Worm (Caenorhabditis elegans) whole organism, mixed stage, embryonic: ENCODE results near the gene nlp-32.

Source experiments
- M03D4.4 ChIP-seq: sonication (generic microtip); optimal IDR thresholded peaks from 2 replicates; lab custom pipeline; 2017; ENCODE audit warnings: mild to moderate bottlenecking, missing genetic modification characterization, missing compliant biosample characterization
- bed-3 ChIP-seq: fragments of 200-800 bp; sonication (Bioruptor generic); optimal IDR thresholded peaks from 3 replicates; lab custom pipeline; 2018; ENCODE audit warnings: mild to moderate bottlenecking, missing genetic modification characterization, moderate library complexity, missing compliant biosample characterization
- blmp-1 ChIP-seq: fragments of 150-350 bp; optimal IDR thresholded peaks from 2 replicates; lab custom pipeline; 2014; ENCODE audit warnings: missing biosample characterization, missing genetic modification characterization
- ceh-39 ChIP-seq: fragments of 150-350 bp; optimal IDR thresholded peaks from 2 replicates; lab custom pipeline; 2014; ENCODE audit warnings: missing biosample characterization, missing genetic modification characterization
- ceh-43 ChIP-seq: fragments of 200-800 bp; sonication (Bioruptor generic); optimal IDR thresholded peaks from 2 replicates; lab custom pipeline; 2018; ENCODE audit warnings: mild to moderate bottlenecking, missing genetic modification characterization, moderate library complexity, missing compliant biosample characterization
- ceh-83 ChIP-seq: fragments of 200-800 bp; sonication (Bioruptor generic); optimal IDR thresholded peaks from 2 replicates; lab custom pipeline; 2018; ENCODE audit warnings: mild to moderate bottlenecking, missing genetic modification characterization, missing compliant biosample characterization
- ces-1 ChIP-seq: fragments of 150-350 bp; optimal IDR thresholded peaks from 2 replicates; lab custom pipeline; 2014; ENCODE audit warnings: missing biosample characterization, missing genetic modification reagents, missing genetic modification characterization
- cnd-1 ChIP-seq: fragments of 200-800 bp; sonication (Bioruptor generic); optimal IDR thresholded peaks from 2 replicates; lab custom pipeline; 2018; ENCODE audit warnings: mild to moderate bottlenecking, missing genetic modification characterization, missing compliant biosample characterization
- drap-1 ChIP-seq: fragments of 200-800 bp; sonication (Bioruptor generic); optimal IDR thresholded peaks from 3 replicates; lab custom pipeline; 2018; ENCODE audit warnings: mild to moderate bottlenecking, missing genetic modification characterization, missing compliant biosample characterization
- elt-3 ChIP-seq: fragments of 150-350 bp; optimal IDR thresholded peaks from 2 replicates; lab custom pipeline; 2014; ENCODE audit warnings: missing biosample characterization, missing genetic modification characterization
- flh-1 ChIP-seq: fragments of 200-800 bp; sonication (Bioruptor generic); optimal IDR thresholded peaks from 2 replicates; lab custom pipeline; 2018; ENCODE audit warnings: mild to moderate bottlenecking, missing genetic modification characterization, moderate library complexity, missing compliant biosample characterization
- ham-2 ChIP-seq: fragments of 200-800 bp; sonication (Bioruptor generic); optimal IDR thresholded peaks from 2 replicates; lab custom pipeline; 2018; ENCODE audit warnings: mild to moderate bottlenecking, missing genetic modification characterization, missing compliant biosample characterization
- lin-13 ChIP-seq: fragments of 150-350 bp; optimal IDR thresholded peaks from 2 replicates; lab custom pipeline; 2014; ENCODE audit warnings: missing biosample characterization, missing genetic modification characterization
- lin-32 ChIP-seq: fragments of 200-800 bp; sonication (Bioruptor generic); optimal IDR thresholded peaks from 2 replicates; lab custom pipeline; 2018; ENCODE audit warnings: mild to moderate bottlenecking, missing genetic modification characterization, missing compliant biosample characterization
- lsy-2 ChIP-seq: fragments of 150-350 bp; optimal IDR thresholded peaks from 2 replicates; lab custom pipeline; 2014; ENCODE audit warnings: missing biosample characterization, missing genetic modification characterization
- mab-5 ChIP-seq: fragments of 150-350 bp; optimal IDR thresholded peaks from 2 replicates; lab custom pipeline; 2014; ENCODE audit warnings: missing biosample characterization, missing genetic modification characterization
- mep-1 ChIP-seq: fragments of 150-350 bp; optimal IDR thresholded peaks from 2 replicates; lab custom pipeline; 2017; ENCODE audit warnings: missing biosample characterization, missing genetic modification reagents, missing genetic modification characterization, inconsistent platforms
- mls-2 ChIP-seq: sonication (generic microtip); optimal IDR thresholded peaks from 2 replicates; lab custom pipeline; 2016; ENCODE audit warnings: mild to moderate bottlenecking, missing genetic modification characterization, moderate library complexity, missing compliant biosample characterization
- nhr-12 ChIP-seq: fragments of 150-350 bp; optimal IDR thresholded peaks from 2 replicates; lab custom pipeline; 2014; ENCODE audit warnings: missing biosample characterization, missing genetic modification characterization
- nhr-2 ChIP-seq: fragments of 150-350 bp; optimal IDR thresholded peaks from 2 replicates; lab custom pipeline; 2014; ENCODE audit warnings: missing biosample characterization, missing genetic modification characterization
- nhr-237 ChIP-seq: fragments of 150-350 bp; optimal IDR thresholded peaks from 2 replicates; lab custom pipeline; 2014; ENCODE audit warnings: missing biosample characterization, missing genetic modification characterization
- nhr-28 ChIP-seq: fragments of 150-350 bp; optimal IDR thresholded peaks from 2 replicates; lab custom pipeline; 2014; ENCODE audit warnings: missing biosample characterization, missing genetic modification characterization
- nhr-76 ChIP-seq: sonication (generic microtip); optimal IDR thresholded peaks from 2 replicates; lab custom pipeline; 2017; ENCODE audit warnings: missing biosample characterization, missing genetic modification characterization
- pha-4 ChIP-seq: fragments of 150-350 bp; optimal IDR thresholded peaks from 2 replicates; lab custom pipeline; 2018; ENCODE audit warnings: missing biosample characterization, missing genetic modification reagents, missing genetic modification characterization
- sem-2 ChIP-seq: fragments of 200-800 bp; sonication (Bioruptor generic); optimal IDR thresholded peaks from 2 replicates; lab custom pipeline; 2018; ENCODE audit warnings: mild to moderate bottlenecking, missing genetic modification characterization, missing compliant biosample characterization
- snpc-4 ChIP-seq: fragments of 150-350 bp; optimal IDR thresholded peaks from 2 replicates; lab custom pipeline; 2014; ENCODE audit warnings: missing biosample characterization, missing genetic modification characterization
- sptf-1 ChIP-seq: sonication (generic microtip); optimal IDR thresholded peaks from 2 replicates; lab custom pipeline; 2017; ENCODE audit warnings: mild to moderate bottlenecking, missing genetic modification characterization, moderate library complexity, missing compliant biosample characterization
- unc-120 ChIP-seq: sonication (generic microtip); optimal IDR thresholded peaks from 2 replicates; lab custom pipeline; 2017; ENCODE audit warnings: missing genetic modification characterization, missing compliant biosample characterization; ENCODE audit not compliant: poor library complexity, severe bottlenecking
- unc-39 ChIP-seq: fragments of 150-350 bp; optimal IDR thresholded peaks from 2 replicates; lab custom pipeline; 2014; ENCODE audit warnings: missing biosample characterization, missing genetic modification characterization
- unc-62 ChIP-seq: fragments of 150-350 bp; optimal IDR thresholded peaks from 2 replicates; lab custom pipeline; 2014; ENCODE audit warnings: missing biosample characterization, missing genetic modification reagents, missing genetic modification characterization
- zip-8 ChIP-seq: fragments of 150-350 bp; optimal IDR thresholded peaks from 2 replicates; lab custom pipeline; 2014; ENCODE audit warnings: missing biosample characterization, missing genetic modification characterization
- ztf-11 ChIP-seq: fragments of 150-350 bp; optimal IDR thresholded peaks from 2 replicates; lab custom pipeline; 2014; ENCODE audit warnings: missing biosample characterization, missing genetic modification characterization

nlp-32 gene

DNA sequence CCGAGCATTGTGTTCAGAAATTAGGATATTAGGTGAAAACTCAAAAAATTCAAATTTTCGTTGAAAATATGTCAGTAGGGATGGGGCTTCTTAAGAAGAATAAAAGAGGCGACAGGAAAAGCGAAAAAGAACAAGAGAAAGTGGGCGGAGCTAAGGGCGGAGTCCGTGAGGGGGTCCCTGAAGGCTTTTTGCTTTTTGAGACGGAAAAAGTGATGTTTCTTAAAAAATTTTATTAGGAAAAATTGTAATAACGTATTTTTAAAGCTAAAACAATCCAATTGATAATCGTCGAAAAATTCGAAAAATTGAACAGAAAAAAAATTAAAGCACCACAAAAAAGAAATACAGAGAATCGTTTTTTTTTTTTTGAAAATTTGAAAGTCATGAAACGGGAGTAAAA is 22.6 kb downstream of the nlp-32 start, which contains the start of gene Y55B1BR.6:
Y55B1BR.6 (minus strand) TSS at position 101 of the 400 bp plus-strand sequence.
- no peak for TF ChIP-seq nhr-2 (tag; lab: Kevin White, UChicago)
- no peak for TF ChIP-seq cnd-1
- TF ChIP-seq unc-120: no peak
- TF ChIP-seq ceh-43: no peak
- TF ChIP-seq snpc-4: no peak
- no peak for TF ChIP-seq nhr-76
- TF ChIP-seq M03D4.4 (tag; lab: Kevin White, UChicago): no peak
- TF ChIP-seq ces-1: no peak
- no peak for TF ChIP-seq unc-62 (GFP tag; lab: Kevin White, UChicago)
- no peak for TF ChIP-seq unc-39 (tag; lab: Kevin White, UChicago)
- no peak for TF ChIP-seq ceh-83 (GFP tag; lab: Kevin White, UChicago)
- no peak for TF ChIP-seq pha-4 (tag; lab: Kevin White, UChicago)
- no peak for TF ChIP-seq lsy-2 (tag; lab: Kevin White, UChicago)

- TF ChIP-seq ztf-11 (tag; lab: Kevin White, UChicago) (no peak), nhr-76 (no peak), zip-8 (tag; lab: Kevin White, UChicago) (no peak), ces-1 (peak; percentile 16), nhr-2 (tag; lab: Kevin White, UChicago) (no peak), snpc-4 (no peak), lin-13 (tag; lab: Kevin White, UChicago) (no peak)
Observed at ce11 chrIII:455793-456192, 30.6 kb downstream of the nlp-32 start.

DNA sequence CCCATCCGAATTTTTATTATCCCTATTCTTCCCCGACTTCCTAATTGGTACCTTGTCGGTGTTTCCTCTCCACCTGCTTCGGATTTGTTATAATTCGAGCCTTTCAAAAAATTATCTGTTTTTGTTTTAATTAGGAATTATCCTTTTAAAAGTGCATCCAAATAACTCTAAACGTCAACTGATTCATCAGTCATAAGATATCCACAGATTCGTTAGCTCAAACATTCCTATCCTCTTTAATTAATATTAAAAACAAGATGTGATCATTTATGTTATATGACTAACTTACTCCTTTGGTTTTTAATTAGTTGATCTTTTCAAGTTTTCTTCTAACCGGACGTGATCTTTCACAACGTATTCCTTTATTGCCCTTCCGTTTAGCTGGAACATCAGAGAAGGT is 39.5 kb downstream of the nlp-32 start:
- TF ChIP-seq blmp-1 (tag; lab: Kevin White, UChicago): no peak
- TF ChIP-seq ham-2 (GFP tag; lab: Kevin White, UChicago): no peak
- no peak for TF ChIP-seq lsy-2 (tag; lab: Kevin White, UChicago)
- no peak for TF ChIP-seq lin-32 (GFP tag; lab: Kevin White, UChicago)
- TF ChIP-seq bed-3 (GFP tag; lab: Kevin White, UChicago): no peak
- TF ChIP-seq nhr-237: no peak
- TF ChIP-seq unc-120: no peak
- no peak for TF ChIP-seq lin-13 (tag; lab: Kevin White, UChicago)
- TF ChIP-seq flh-1 (GFP tag; lab: Kevin White, UChicago): no peak
- TF ChIP-seq nhr-12: no peak
- no peak for TF ChIP-seq nhr-76
- no peak for TF ChIP-seq elt-3 (tag; lab: Kevin White, UChicago)
- TF ChIP-seq mab-5 (tag; lab: Kevin White, UChicago): no peak
- TF ChIP-seq mep-1 (tag; lab: Kevin White, UChicago): no peak
- no peak for TF ChIP-seq ceh-39
- no peak for TF ChIP-seq cnd-1
- TF ChIP-seq drap-1: no peak
- TF ChIP-seq unc-39 (tag; lab: Kevin White, UChicago): no peak
- no peak for TF ChIP-seq unc-62 (GFP tag; lab: Kevin White, UChicago)

DNA sequence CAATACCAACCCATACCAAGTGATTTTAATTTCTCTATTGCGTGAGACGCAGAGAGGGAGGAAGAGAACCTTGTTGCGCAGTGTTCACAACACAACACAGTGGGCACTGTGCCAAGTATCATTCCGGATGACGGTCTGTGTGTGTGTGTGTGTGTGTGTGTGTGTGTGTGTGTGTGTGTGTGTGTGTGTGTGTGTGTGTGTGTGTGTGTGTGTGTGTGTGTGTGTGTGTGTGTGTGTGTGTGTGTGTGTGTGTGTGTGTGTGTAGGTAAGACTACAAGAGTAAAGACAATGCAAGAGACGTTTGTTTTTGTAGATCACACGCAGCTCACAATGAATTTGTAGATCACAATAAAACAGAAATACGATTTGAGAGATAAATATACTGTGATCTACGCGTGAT is 40.8 kb downstream of the nlp-32 start:
- peak; percentile 66 for TF ChIP-seq lin-32 (GFP tag; lab: Kevin White, UChicago)
- peak; percentile 58 for TF ChIP-seq mls-2 (tag; lab: Kevin White, UChicago)
- TF ChIP-seq cnd-1: peak; percentile 65
- peak; percentile 9 for TF ChIP-seq ceh-83 (GFP tag; lab: Kevin White, UChicago)
- peak; percentile 75 for TF ChIP-seq M03D4.4 (tag; lab: Kevin White, UChicago)
- peak; percentile 73 for TF ChIP-seq sptf-1 (tag; lab: Kevin White, UChicago)
- peak; percentile 15 for TF ChIP-seq ham-2 (GFP tag; lab: Kevin White, UChicago)
- peak; percentile 19 for TF ChIP-seq ceh-43
- TF ChIP-seq flh-1 (GFP tag; lab: Kevin White, UChicago): peak; percentile 25
- TF ChIP-seq drap-1: peak; percentile 60
- peak; percentile 53 for TF ChIP-seq sem-2

ce11 chrIII:444101-444500 is 42.2 kb downstream of the nlp-32 start, which contains the start of gene Y55B1BR.8:
Gene Y55B1BR.8, plus strand, starts transcription at chrIII:444401.
- TF ChIP-seq ceh-39 (no peak), nhr-28 (tag; lab: Kevin White, UChicago) (no peak), nhr-237 (no peak), lin-32 (GFP tag; lab: Kevin White, UChicago) (no peak), nhr-2 (tag; lab: Kevin White, UChicago) (no peak)
